Worm (Caenorhabditis elegans) whole organism, L4 larva: Measurements from ENCODE around the gene hst-2.

Experiments used
- D1046.2 ChIP-seq: fragments of 200-800 bp; sonication (Bioruptor generic); IDR thresholded peaks from 2 replicates; pipeline ENCODE4 v1.3.6; 2022; ENCODE audit warnings: missing genetic modification characterization, missing compliant biosample characterization
- F37D6.2 ChIP-seq: sonication (generic microtip); optimal IDR thresholded peaks from 2 replicates; lab custom pipeline; 2016; ENCODE audit warnings: mild to moderate bottlenecking, missing genetic modification characterization, missing compliant biosample characterization
- Y48G9A.11 ChIP-seq: fragments of 200-800 bp; sonication (Bioruptor generic); IDR thresholded peaks from 2 replicates; pipeline ENCODE4 v1.3.6; 2022; ENCODE audit warnings: missing genetic modification reagents, missing genetic modification characterization, missing compliant biosample characterization
- Y5F2A.4 ChIP-seq: fragments of 200-800 bp; sonication (Bioruptor generic); optimal IDR thresholded peaks from 2 replicates; lab custom pipeline; 2018; ENCODE audit warnings: mild to moderate bottlenecking, missing genetic modification characterization, missing compliant biosample characterization
- Y75B8A.6 ChIP-seq: fragments of 200-800 bp; sonication (Bioruptor generic); IDR thresholded peaks from 2 replicates; pipeline ENCODE4 v1.3.6; 2022; ENCODE audit warnings: missing genetic modification reagents, missing genetic modification characterization, missing compliant biosample characterization
- ZK337.2 ChIP-seq: fragments of 200-800 bp; sonication (Bioruptor generic); IDR thresholded peaks from 2 replicates; pipeline ENCODE4 v1.3.6; 2022; ENCODE audit warnings: missing genetic modification reagents, missing genetic modification characterization, missing compliant biosample characterization
- ZK546.5 ChIP-seq, 2 experiments: sonication (generic microtip); optimal IDR thresholded peaks; 2 replicates each; lab custom pipeline; 2017; ENCODE audit warnings: missing biosample characterization in 2 of 2, missing genetic modification characterization in 2 of 2
- aha-1 ChIP-seq: fragments of 150-350 bp; peaks from one replicate; lab custom pipeline; 2014; ENCODE audit warnings: missing biosample characterization, missing genetic modification characterization
- arid-1 ChIP-seq: fragments of 200-800 bp; sonication (Bioruptor generic); conservative IDR thresholded peaks from 2 replicates; pipeline ENCODE4 v1.3.6; 2022; ENCODE audit warnings: missing genetic modification reagents, missing genetic modification characterization, missing compliant biosample characterization
- ceh-82 ChIP-seq: sonication (generic microtip); optimal IDR thresholded peaks from 2 replicates; lab custom pipeline; 2017; ENCODE audit warnings: missing biosample characterization, missing genetic modification characterization
- ces-1 ChIP-seq: fragments of 150-350 bp; sonication (generic microtip); optimal IDR thresholded peaks from 4 replicates; lab custom pipeline; 2014; ENCODE audit warnings: missing biosample characterization, missing genetic modification reagents, missing genetic modification characterization
- ctbp-1 ChIP-seq: fragments of 200-800 bp; sonication (Bioruptor generic); IDR thresholded peaks from 2 replicates; pipeline ENCODE4 v1.3.6; 2022; ENCODE audit warnings: missing genetic modification reagents, missing genetic modification characterization, missing compliant biosample characterization
- daf-16 ChIP-seq, 3 experiments: sonication (generic microtip); optimal IDR thresholded peaks; 2 replicates each; lab custom pipeline; 2016 to 2017; ENCODE audit warnings: missing genetic modification characterization in 3 of 3, missing genetic modification reagents in 3 of 3, mild to moderate bottlenecking in 2 of 3, missing compliant biosample characterization in 2 of 3, missing biosample characterization in 1 of 3, moderate library complexity in 1 of 3
- dmd-6 ChIP-seq: fragments of 200-800 bp; sonication (Bioruptor generic); IDR thresholded peaks from 2 replicates; pipeline ENCODE4 v1.3.6; 2022; ENCODE audit warnings: missing genetic modification reagents, missing genetic modification characterization, missing compliant biosample characterization
- dmd-9 ChIP-seq: fragments of 200-800 bp; sonication (Bioruptor generic); IDR thresholded peaks from 2 replicates; pipeline ENCODE4 v1.3.6; 2022; ENCODE audit warnings: missing genetic modification reagents, missing genetic modification characterization, missing compliant biosample characterization
- dve-1 ChIP-seq: sonication (generic microtip); optimal IDR thresholded peaks from 2 replicates; lab custom pipeline; 2017; ENCODE audit warnings: antibody characterized with exemption, mild to moderate bottlenecking, missing genetic modification characterization, missing compliant biosample characterization; ENCODE audit not compliant: insufficient read depth
- egl-27 ChIP-seq: sonication (generic microtip); optimal IDR thresholded peaks from 3 replicates; lab custom pipeline; 2017; ENCODE audit warnings: missing biosample characterization, missing genetic modification reagents, missing genetic modification characterization
- hif-1 ChIP-seq, 2 experiments: sonication (generic microtip); optimal IDR thresholded peaks; 2 replicates each; lab custom pipeline; 2016 to 2017; ENCODE audit warnings: missing compliant biosample characterization in 2 of 2, missing genetic modification characterization in 2 of 2, missing genetic modification reagents in 2 of 2, missing genotype in 2 of 2, mild to moderate bottlenecking in 1 of 2
- hmg-1.1 ChIP-seq: fragments of 200-800 bp; sonication (Bioruptor generic); IDR thresholded peaks from 2 replicates; pipeline ENCODE4 v1.3.6; 2022; ENCODE audit warnings: missing genetic modification reagents, missing genetic modification characterization, missing compliant biosample characterization
- lim-7 ChIP-seq: fragments of 200-800 bp; sonication (Bioruptor generic); IDR thresholded peaks from 2 replicates; pipeline ENCODE4 v1.3.6; 2022; ENCODE audit warnings: missing genetic modification characterization, missing compliant biosample characterization
- lin-1 ChIP-seq: fragments of 200-800 bp; sonication (Bioruptor generic); IDR thresholded peaks from 2 replicates; pipeline ENCODE4 v1.3.6; 2022; ENCODE audit warnings: missing genetic modification reagents, missing genetic modification characterization, missing compliant biosample characterization
- lin-13 ChIP-seq: fragments of 150-350 bp; optimal IDR thresholded peaks from 2 replicates; lab custom pipeline; 2014; ENCODE audit warnings: missing biosample characterization, missing genetic modification reagents, missing genetic modification characterization
- lin-29 ChIP-seq: fragments of 200-800 bp; sonication (Bioruptor generic); IDR thresholded peaks from 2 replicates; pipeline ENCODE4 v1.3.6; 2022; ENCODE audit warnings: missing genetic modification reagents, missing genetic modification characterization, missing compliant biosample characterization
- lin-38 ChIP-seq: fragments of 200-800 bp; sonication (Bioruptor generic); IDR thresholded peaks from 2 replicates; pipeline ENCODE4 v1.3.6; 2022; ENCODE audit warnings: missing genetic modification reagents, missing genetic modification characterization, missing compliant biosample characterization
- madf-5 ChIP-seq, 2 experiments: fragments of 200-800 bp; sonication (Bioruptor generic); IDR thresholded peaks; 2 replicates each; pipeline ENCODE4 v1.3.6; 2022; ENCODE audit warnings: missing compliant biosample characterization in 2 of 2, missing genetic modification characterization in 2 of 2
- mep-1 ChIP-seq: fragments of 150-350 bp; sonication (generic microtip); optimal IDR thresholded peaks from 3 replicates; lab custom pipeline; 2014; ENCODE audit warnings: missing biosample characterization, missing genetic modification characterization
- mes-2 ChIP-seq: sonication (generic microtip); optimal IDR thresholded peaks from 2 replicates; lab custom pipeline; 2016; ENCODE audit warnings: missing genotype, mild to moderate bottlenecking, missing genetic modification characterization, missing compliant biosample characterization; ENCODE audit not compliant: poor library complexity, severe bottlenecking
- mxl-2 ChIP-seq: fragments of 200-800 bp; sonication (Bioruptor generic); conservative IDR thresholded peaks from 2 replicates; pipeline ENCODE4 v1.3.6; 2022; ENCODE audit warnings: missing genetic modification reagents, missing genetic modification characterization, missing compliant biosample characterization
- nhr-11 ChIP-seq: fragments of 150-350 bp; optimal IDR thresholded peaks from 2 replicates; lab custom pipeline; 2014; ENCODE audit warnings: missing biosample characterization, missing genetic modification characterization
- nhr-111 ChIP-seq: fragments of 200-800 bp; sonication (Bioruptor generic); optimal IDR thresholded peaks from 2 replicates; lab custom pipeline; 2018; ENCODE audit warnings: mild to moderate bottlenecking, missing genetic modification characterization, missing compliant biosample characterization
- nhr-28 ChIP-seq: fragments of 150-350 bp; optimal IDR thresholded peaks from 2 replicates; lab custom pipeline; 2014; ENCODE audit warnings: missing biosample characterization, missing genetic modification characterization
- nhr-48 ChIP-seq: sonication (generic microtip); optimal IDR thresholded peaks from 2 replicates; lab custom pipeline; 2016; ENCODE audit warnings: mild to moderate bottlenecking, missing genetic modification characterization, missing compliant biosample characterization
- nhr-6 ChIP-seq: fragments of 150-350 bp; optimal IDR thresholded peaks from 2 replicates; lab custom pipeline; 2014; ENCODE audit warnings: missing biosample characterization, missing genetic modification characterization
- pha-4 ChIP-seq, 2 experiments: fragments of 150-350 bp in 1 of 2; fragments of 200-800 bp in 1 of 2; sonication (Bioruptor generic) in 1 of 2; IDR thresholded peaks in 1 of 2; optimal IDR thresholded peaks in 1 of 2; 2 replicates each; pipeline versions ENCODE4 v1.3.6 to Lab custom; 2014 to 2022; ENCODE audit warnings: missing genetic modification characterization in 2 of 2, missing genetic modification reagents in 2 of 2, missing biosample characterization in 1 of 2, missing compliant biosample characterization in 1 of 2
- php-3 ChIP-seq: fragments of 200-800 bp; sonication (Bioruptor generic); IDR thresholded peaks from 2 replicates; pipeline ENCODE4 v1.3.6; 2022; ENCODE audit warnings: missing genetic modification reagents, missing genetic modification characterization, missing compliant biosample characterization
- pqm-1 ChIP-seq: sonication (generic microtip); optimal IDR thresholded peaks from 2 replicates; lab custom pipeline; 2017; ENCODE audit warnings: missing biosample characterization, missing genetic modification characterization
- set-16 ChIP-seq: fragments of 200-800 bp; sonication (Bioruptor generic); IDR thresholded peaks from 2 replicates; pipeline ENCODE4 v1.3.6; 2022; ENCODE audit warnings: missing genetic modification reagents, missing genetic modification characterization, missing compliant biosample characterization
- snpc-1.2 ChIP-seq: fragments of 200-800 bp; sonication (Bioruptor generic); IDR thresholded peaks from 2 replicates; pipeline ENCODE4 v1.3.6; 2022; ENCODE audit warnings: missing genetic modification reagents, missing genetic modification characterization, missing compliant biosample characterization
- tag-97 ChIP-seq: fragments of 200-800 bp; sonication (Bioruptor generic); IDR thresholded peaks from 2 replicates; pipeline ENCODE4 v1.3.6; 2022; ENCODE audit warnings: missing genetic modification characterization, missing compliant biosample characterization
- tra-1 ChIP-seq: fragments of 200-800 bp; sonication (Bioruptor generic); IDR thresholded peaks from 2 replicates; pipeline ENCODE4 v1.3.6; 2022; ENCODE audit warnings: missing genetic modification reagents, missing genetic modification characterization, missing compliant biosample characterization
- unc-39 ChIP-seq: sonication (generic microtip); optimal IDR thresholded peaks from 2 replicates; lab custom pipeline; 2017; ENCODE audit warnings: missing biosample characterization, missing genetic modification characterization
- vab-7 ChIP-seq: fragments of 200-800 bp; sonication (Bioruptor generic); IDR thresholded peaks from 2 replicates; pipeline ENCODE4 v1.3.6; 2022; ENCODE audit warnings: missing genetic modification reagents, missing genetic modification characterization, missing compliant biosample characterization
- zfp-2 ChIP-seq: sonication (generic microtip); optimal IDR thresholded peaks from 2 replicates; lab custom pipeline; 2016; ENCODE audit warnings: mild to moderate bottlenecking, missing genetic modification characterization, missing compliant biosample characterization
- zip-2 ChIP-seq: fragments of 150-350 bp; optimal IDR thresholded peaks from 2 replicates; lab custom pipeline; 2014; ENCODE audit warnings: missing biosample characterization, missing genetic modification characterization

The hst-2 gene

DNA sequence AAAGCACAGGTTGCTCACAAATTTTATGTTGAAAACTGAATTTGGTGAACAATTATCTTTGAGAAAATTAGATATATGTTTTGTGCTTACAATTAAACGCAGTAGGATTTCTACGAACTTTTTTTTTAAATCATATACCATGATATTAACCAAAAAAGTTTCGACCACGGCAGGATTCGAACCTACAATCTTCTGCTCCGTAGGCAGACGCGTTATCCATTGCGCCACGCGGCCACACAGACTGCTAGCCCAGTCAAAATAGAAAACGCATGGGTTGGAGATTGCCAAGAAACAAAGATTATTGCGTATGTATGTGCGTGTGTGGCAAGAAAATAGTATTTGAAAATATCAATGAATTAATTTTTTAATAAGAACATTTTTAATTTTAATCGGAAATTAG is 45.5 kb upstream of the hst-2 start (continued):
- TF ChIP-seq dve-1 (tag; lab: Kevin White, UChicago) (peak; percentile 64), aha-1 (tag; lab: Kevin White, UChicago) (no peak), mep-1 (tag; lab: Kevin White, UChicago) (peak; percentile 75), mxl-2 (GFP tag; lab: Robert Waterston, UW) (0 out of 2 replicates have a peak, but pooled peaks have one; percentile 4), hif-1 (tag; optimal IDR thresholded peaks at IDR 0.05; lab: Kevin White, UChicago) (peak in 1 of 2 experiments; percentile 47), nhr-111 (GFP tag; lab: Kevin White, UChicago) (peak; percentile 59), nhr-11 (no peak), lim-7 (GFP tag; lab: Robert Waterston, UW) (no peak; the same call in 1 of the 2 replicates), madf-5 (GFP tag; IDR thresholded peaks at IDR 0.05; lab: Robert Waterston, UW) (0 out of 4 replicates have a peak, but pooled peaks of 1 of the 2 experiments have one; percentile 22), ZK337.2 (GFP tag; lab: Robert Waterston, UW) (no peak), ZK546.5 (tag; optimal IDR thresholded peaks at IDR 0.05; lab: Kevin White, UChicago) (no peak), D1046.2 (GFP tag; lab: Robert Waterston, UW) (no peak), lin-29 (GFP tag; lab: Robert Waterston, UW) (no peak), egl-27 (tag; lab: Kevin White, UChicago) (no peak), lin-38 (peak; percentile 76), hmg-1.1 (peak; percentile 80), ctbp-1 (GFP tag; lab: Robert Waterston, UW) (peak; percentile 62), tra-1 (GFP tag; lab: Robert Waterston, UW) (peak; percentile 67; the same call in 1 of the 2 replicates), mes-2 (peak; percentile 76), nhr-48 (peak; percentile 48), snpc-1.2 (GFP tag; lab: Robert Waterston, UW) (peak; percentile 86), set-16 (GFP tag; lab: Robert Waterston, UW) (no peak), Y75B8A.6 (0 out of 2 replicates have a peak, but pooled peaks have one; percentile 76), lin-1 (GFP tag; lab: Robert Waterston, UW) (peak; percentile 91), dmd-9 (GFP tag; lab: Robert Waterston, UW) (no peak), nhr-6 (tag; lab: Kevin White, UChicago) (peak; percentile 12), ces-1 (no peak), pha-4 (GFP tag; IDR thresholded peaks at IDR 0.05; lab: Robert Waterston, UW) (peak; percentile 78; the same call in 1 of the 2 replicates), pha-4 (tag; optimal IDR thresholded peaks at IDR 0.05; lab: Kevin White, UChicago) (no peak), daf-16 (GFP tag; optimal IDR thresholded peaks at IDR 0.05; lab: Kevin White, UChicago) (peak; percentile 65 to 70), daf-16 (tag; optimal IDR thresholded peaks at IDR 0.05; lab: Kevin White, UChicago) (peak; percentile 49), nhr-28 (tag; lab: Kevin White, UChicago) (peak; percentile 25), Y5F2A.4 (peak; percentile 59), lin-13 (GFP tag; lab: Kevin White, UChicago) (peak; percentile 44), F37D6.2 (tag; lab: Kevin White, UChicago) (peak; percentile 33), zip-2 (tag; lab: Kevin White, UChicago) (peak; percentile 72), vab-7 (peak; percentile 73), ceh-82 (tag; lab: Kevin White, UChicago) (no peak), Y48G9A.11 (GFP tag; lab: Robert Waterston, UW) (no peak), arid-1 (no peak), php-3 (GFP tag; lab: Robert Waterston, UW) (peak; percentile 71)

DNA sequence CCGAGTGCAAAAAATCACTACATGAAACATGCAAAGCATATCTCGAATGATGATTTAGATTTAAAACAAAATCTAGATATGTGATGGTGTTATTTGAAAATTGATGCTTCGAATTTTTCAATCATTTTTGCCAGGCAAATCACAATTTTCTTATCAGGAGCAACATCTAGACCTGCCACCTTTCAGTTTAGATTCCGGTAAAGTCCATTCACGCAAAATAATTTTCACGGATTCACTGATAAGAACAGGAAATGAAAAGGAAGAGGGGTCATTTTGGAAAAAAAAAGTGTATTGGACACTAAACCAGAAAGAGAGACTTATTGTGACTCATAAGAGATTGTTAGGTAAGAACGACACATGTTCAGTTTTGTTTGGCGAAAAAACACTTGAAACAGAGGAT is 45.0 kb upstream of the hst-2 start:
- TF ChIP-seq daf-16 (GFP tag; optimal IDR thresholded peaks at IDR 0.05; lab: Kevin White, UChicago), result no peak
- TF ChIP-seq daf-16 (tag; optimal IDR thresholded peaks at IDR 0.05; lab: Kevin White, UChicago), result peak; percentile 40
- TF ChIP-seq zfp-2, result no peak
- no peak for TF ChIP-seq unc-39
- no peak for TF ChIP-seq tag-97
- TF ChIP-seq Y48G9A.11 (GFP tag; lab: Robert Waterston, UW), result no peak
- TF ChIP-seq nhr-28 (tag; lab: Kevin White, UChicago), result peak; percentile 13
- peak; percentile 82 for TF ChIP-seq pqm-1 (tag; lab: Kevin White, UChicago)
- peak; percentile 52; the same call in 1 of the 2 replicates for TF ChIP-seq dmd-6 (GFP tag; lab: Robert Waterston, UW)
- TF ChIP-seq php-3 (GFP tag; lab: Robert Waterston, UW), result 0 out of 2 replicates have a peak, but pooled peaks have one; percentile 23
